Worm (Caenorhabditis elegans): ENCODE measurements around the gene M03D4.3.
A peak's percentile ranks its signal among the peaks of the same experiment; 100 is the strongest.

M03D4.3 gene

ce11 chrIV:6108665-6109064 is 3.5 kb downstream of the M03D4.3 start:
- TF ChIP-seq nhr-71 (tag; optimal IDR thresholded peaks at IDR 0.05) (no peak), pqm-1 (tag; optimal IDR thresholded peaks at IDR 0.05) (no peak), nhr-47 (tag; optimal IDR thresholded peaks at IDR 0.05) (no peak), elt-2 (tag; optimal IDR thresholded peaks at IDR 0.05) (no peak), nhr-237 (tag; optimal IDR thresholded peaks at IDR 0.05) (no peak), aly-2 (tag; optimal IDR thresholded peaks at IDR 0.05) (no peak), elt-3 (tag; optimal IDR thresholded peaks at IDR 0.05) (no peak), lsy-2 (tag; optimal IDR thresholded peaks at IDR 0.05) (no peak), efl-1 (optimal IDR thresholded peaks at IDR 0.05) (peak; percentile 1 to 75), efl-1 (GFP tag; optimal IDR thresholded peaks at IDR 0.05 in 1 of 2) (peak; percentile 24 to 93), grh-1 (GFP tag; IDR thresholded peaks at IDR 0.05) (no peak), dpl-1 (GFP tag; optimal IDR thresholded peaks at IDR 0.05) (peak in 2 of 3 experiments; percentile 0 to 33), snpc-4 (tag; optimal IDR thresholded peaks at IDR 0.05) (no peak), mef-2 (tag; optimal IDR thresholded peaks at IDR 0.05) (no peak), unc-130 (tag; optimal IDR thresholded peaks at IDR 0.05) (no peak), snu-23 (GFP tag; optimal IDR thresholded peaks at IDR 0.05) (no peak), lin-35 (GFP tag; optimal IDR thresholded peaks at IDR 0.05) (peak in 1 of 2 experiments; percentile 11), nhr-76 (tag; optimal IDR thresholded peaks at IDR 0.05) (no peak), jun-1 (tag; optimal IDR thresholded peaks at IDR 0.05) (no peak), irx-1 (tag; optimal IDR thresholded peaks at IDR 0.05) (no peak), dsc-1 (tag; optimal IDR thresholded peaks at IDR 0.05) (no peak)

- TF ChIP-seq efl-1 (optimal IDR thresholded peaks at IDR 0.05) (no peak), efl-1 (GFP tag; optimal IDR thresholded peaks at IDR 0.05 in 1 of 2) (peak in 1 of 2 experiments; percentile 53), dpl-1 (GFP tag; optimal IDR thresholded peaks at IDR 0.05) (no peak), fkh-10 (GFP tag; optimal IDR thresholded peaks at IDR 0.05) (no peak), nhr-47 (tag; optimal IDR thresholded peaks at IDR 0.05) (no peak), ceh-88 (GFP tag; IDR thresholded peaks at IDR 0.05) (no peak)
Observed at ce11 chrIV:6104446-6104845, 7.7 kb downstream of the M03D4.3 start.

ce11 chrIV:6099770-6100169 is 12.4 kb downstream of the M03D4.3 start:
- no peak for TF ChIP-seq ceh-82 (tag; optimal IDR thresholded peaks at IDR 0.05)
- TF ChIP-seq isw-1 (GFP tag; IDR thresholded peaks at IDR 0.05), result no peak
- TF ChIP-seq sup-37 (GFP tag; optimal IDR thresholded peaks at IDR 0.05), result no peak
- TF ChIP-seq lin-14 (GFP tag; optimal IDR thresholded peaks at IDR 0.05), result peak; percentile 83
- no peak for TF ChIP-seq snpc-4 (tag; optimal IDR thresholded peaks at IDR 0.05)
- TF ChIP-seq lin-35 (GFP tag; optimal IDR thresholded peaks at IDR 0.05), result peak in 1 of 2 experiments; percentile 68
- TF ChIP-seq aha-1 (tag; optimal IDR thresholded peaks at IDR 0.05), result no peak
- no peak for TF ChIP-seq ets-5 (GFP tag; IDR thresholded peaks at IDR 0.05)
- TF ChIP-seq nhr-85 (tag), result peak; percentile 98
- peak; percentile 90 for TF ChIP-seq vab-15 (tag; optimal IDR thresholded peaks at IDR 0.05)
- TF ChIP-seq fkh-10 (GFP tag; optimal IDR thresholded peaks at IDR 0.05), result no peak
- no peak for TF ChIP-seq ces-1 (GFP tag; optimal IDR thresholded peaks at IDR 0.05)
- no peak for TF ChIP-seq xbp-1 (tag; optimal IDR thresholded peaks at IDR 0.05)
- peak; percentile 87 for TF ChIP-seq nhr-20 (tag; optimal IDR thresholded peaks at IDR 0.05)
- peak; percentile 87 for TF ChIP-seq grh-1 (GFP tag; IDR thresholded peaks at IDR 0.05)
- no peak for TF ChIP-seq ceh-90 (tag; optimal IDR thresholded peaks at IDR 0.05)
- TF ChIP-seq sptf-1 (tag; optimal IDR thresholded peaks at IDR 0.05), result no peak
- TF ChIP-seq rnt-1 (tag; optimal IDR thresholded peaks at IDR 0.05), result no peak
- no peak for TF ChIP-seq ama-1 (optimal IDR thresholded peaks at IDR 0.05)
- no peak for TF ChIP-seq mab-9 (GFP tag; IDR thresholded peaks at IDR 0.05)
- TF ChIP-seq hpl-2 (GFP tag; optimal IDR thresholded peaks at IDR 0.05), result no peak
- no peak for TF ChIP-seq lin-39 (tag; optimal IDR thresholded peaks at IDR 0.05)
- no peak for TF ChIP-seq ceh-88 (GFP tag; IDR thresholded peaks at IDR 0.05)
- TF ChIP-seq alr-1 (tag; optimal IDR thresholded peaks at IDR 0.05; ENCODE audit: borderline replicate concordance), result no peak
- TF ChIP-seq unc-130 (tag; optimal IDR thresholded peaks at IDR 0.05), result peak; percentile 41
- TF ChIP-seq egl-27 (tag; optimal IDR thresholded peaks at IDR 0.05), result no peak
- TF ChIP-seq ceh-8 (GFP tag; optimal IDR thresholded peaks at IDR 0.05), result no peak
- no peak for TF ChIP-seq nhr-12 (tag; optimal IDR thresholded peaks at IDR 0.05)
- TF ChIP-seq nhr-237 (tag; optimal IDR thresholded peaks at IDR 0.05), result no peak
- peak; percentile 4 for TF ChIP-seq pqm-1 (tag; optimal IDR thresholded peaks at IDR 0.05)
- no peak for TF ChIP-seq dsc-1 (tag; optimal IDR thresholded peaks at IDR 0.05)
- peak; percentile 7 to 19 for TF ChIP-seq efl-1 (optimal IDR thresholded peaks at IDR 0.05)
- TF ChIP-seq efl-1 (GFP tag; optimal IDR thresholded peaks at IDR 0.05 in 1 of 2), result peak in 1 of 2 experiments; percentile 45
- peak; percentile 52 to 95 (median 86) for TF ChIP-seq elt-3 (tag; optimal IDR thresholded peaks at IDR 0.05)
- no peak for TF ChIP-seq fos-1 (tag; optimal IDR thresholded peaks at IDR 0.05)
- no peak for TF ChIP-seq zip-4 (GFP tag; optimal IDR thresholded peaks at IDR 0.05)
- no peak for TF ChIP-seq unc-86 (tag; optimal IDR thresholded peaks at IDR 0.05)
